Fruit fly (Drosophila melanogaster) whole organism, embryonic: ENCODE measurements around the gene CG5561.

Experiments used
- Antp ChIP-seq: fragments of 200-800 bp; sonication (Bioruptor generic); optimal IDR thresholded peaks from 3 replicates; lab custom pipeline; 2016; ENCODE audit warnings: missing biosample characterization, missing genetic modification characterization
- B-H2 ChIP-seq: fragments of 200-800 bp; sonication (Bioruptor generic); optimal IDR thresholded peaks from 2 replicates; lab custom pipeline; 2018; ENCODE audit warnings: missing biosample characterization, mild to moderate bottlenecking, missing genetic modification characterization
- Bdp1 ChIP-seq: fragments of 200-800 bp; sonication (Bioruptor generic); optimal IDR thresholded peaks from 3 replicates; lab custom pipeline; 2016; ENCODE audit warnings: missing biosample characterization, missing genetic modification characterization
- Bgb ChIP-seq: fragments of 200-800 bp; sonication (Bioruptor generic); IDR thresholded peaks from 2 replicates; pipeline ENCODE4 v1.3.6; 2022; ENCODE audit warnings: missing biosample characterization, missing genetic modification characterization; ENCODE audit not compliant: partially characterized antibody
- CG11398 ChIP-seq: fragments of 200-800 bp; sonication (Bioruptor generic); optimal IDR thresholded peaks from 2 replicates; lab custom pipeline; 2016; ENCODE audit warnings: missing biosample characterization, missing genetic modification characterization
- CG11456 ChIP-seq: fragments of 200-800 bp; sonication (Bioruptor generic); IDR thresholded peaks from 3 replicates; pipeline ENCODE4 v1.3.6; 2022; ENCODE audit warnings: missing biosample characterization, missing genetic modification characterization
- CG12299 ChIP-seq: fragments of 200-800 bp; sonication (Bioruptor generic); optimal IDR thresholded peaks from 2 replicates; lab custom pipeline; 2018; ENCODE audit warnings: missing biosample characterization, mild to moderate bottlenecking, missing genetic modification characterization
- CG12659 ChIP-seq: fragments of 200-800 bp; sonication (Bioruptor generic); optimal IDR thresholded peaks from 3 replicates; lab custom pipeline; 2017; ENCODE audit warnings: mild to moderate bottlenecking, missing biosample characterization, missing genetic modification reagents, missing genetic modification characterization
- CG12744 ChIP-seq: fragments of 200-800 bp; sonication (Bioruptor generic); optimal IDR thresholded peaks from 2 replicates; lab custom pipeline; 2016; ENCODE audit warnings: missing biosample characterization, missing genetic modification characterization
- CG13775 ChIP-seq: fragments of 200-800 bp; sonication (Bioruptor generic); optimal IDR thresholded peaks from 3 replicates; lab custom pipeline; 2017; ENCODE audit warnings: missing biosample characterization, mild to moderate bottlenecking, missing genetic modification characterization
- CG1603 ChIP-seq: fragments of 200-800 bp; sonication (Bioruptor generic); optimal IDR thresholded peaks from 2 replicates; lab custom pipeline; 2019; ENCODE audit warnings: missing biosample characterization, mild to moderate bottlenecking, missing genetic modification characterization, moderate library complexity
- CG18619 ChIP-seq: fragments of 200-800 bp; sonication (Bioruptor generic); optimal IDR thresholded peaks from 3 replicates; lab custom pipeline; 2017; ENCODE audit warnings: missing biosample characterization, mild to moderate bottlenecking, missing genetic modification characterization
- CG18764 ChIP-seq: fragments of 200-800 bp; sonication (Bioruptor generic); optimal IDR thresholded peaks from 3 replicates; lab custom pipeline; 2016; ENCODE audit warnings: missing biosample characterization, missing genetic modification characterization
- CG30431 ChIP-seq: fragments of 200-800 bp; sonication (Bioruptor generic); optimal IDR thresholded peaks from 2 replicates; lab custom pipeline; 2017; ENCODE audit warnings: missing biosample characterization, missing genetic modification characterization
- CG42726 ChIP-seq: fragments of 200-800 bp; sonication (Bioruptor generic); IDR thresholded peaks from 2 replicates; pipeline ENCODE4 v1.3.6; 2022; ENCODE audit warnings: missing biosample characterization, missing genetic modification characterization; ENCODE audit not compliant: partially characterized antibody
- CG5953 ChIP-seq: fragments of 200-800 bp; sonication (Bioruptor generic); IDR thresholded peaks from 2 replicates; pipeline ENCODE4 v1.3.6; 2022; ENCODE audit warnings: missing biosample characterization, missing genetic modification characterization
- CG7987 ChIP-seq: fragments of 200-800 bp; sonication (Bioruptor generic); optimal IDR thresholded peaks from 2 replicates; lab custom pipeline; 2018; ENCODE audit warnings: missing biosample characterization, mild to moderate bottlenecking, missing genetic modification characterization, moderate library complexity
- CG9876 ChIP-seq: fragments of 200-800 bp; sonication (Bioruptor generic); optimal IDR thresholded peaks from 2 replicates; lab custom pipeline; 2016; ENCODE audit warnings: missing biosample characterization, missing genetic modification characterization
- Deaf1 ChIP-seq: fragments of 200-800 bp; optimal IDR thresholded peaks from 3 replicates; lab custom pipeline; 2019; ENCODE audit warnings: missing biosample characterization, mild to moderate bottlenecking, missing genetic modification characterization, moderate library complexity
- Hsf ChIP-seq: fragments of 200-800 bp; sonication (Bioruptor generic); optimal IDR thresholded peaks from 3 replicates; lab custom pipeline; 2016; ENCODE audit warnings: missing biosample characterization, missing genetic modification characterization
- Max ChIP-seq: fragments of 200-800 bp; sonication (Bioruptor generic); optimal IDR thresholded peaks from 2 replicates; lab custom pipeline; 2016; ENCODE audit warnings: missing biosample characterization, mild to moderate bottlenecking, missing genetic modification characterization
- NFAT ChIP-seq: fragments of 200-800 bp; sonication (Bioruptor generic); IDR thresholded peaks from 2 replicates; pipeline ENCODE4 v1.3.6; 2022; ENCODE audit warnings: missing biosample characterization, missing genetic modification characterization
- Neu2 ChIP-seq: fragments of 200-800 bp; sonication (Bioruptor generic); optimal IDR thresholded peaks from 3 replicates; lab custom pipeline; 2016; ENCODE audit warnings: missing biosample characterization, missing genetic modification characterization, borderline replicate concordance
- Nf-YA ChIP-seq: fragments of 200-800 bp; sonication (Bioruptor generic); IDR thresholded peaks from 2 replicates; pipeline ENCODE4 v1.3.6; 2022; ENCODE audit warnings: missing biosample characterization, missing genetic modification characterization
- Ptx1 ChIP-seq: fragments of 200-800 bp; sonication (Bioruptor generic); IDR thresholded peaks from 2 replicates; pipeline ENCODE4 v1.3.6; 2022; ENCODE audit warnings: missing biosample characterization, missing genetic modification characterization
- Rfx ChIP-seq: fragments of 200-800 bp; sonication (Bioruptor generic); IDR thresholded peaks from 2 replicates; pipeline ENCODE4 v1.3.6; 2022; ENCODE audit warnings: missing biosample characterization, missing genetic modification characterization
- Usf ChIP-seq: fragments of 200-800 bp; sonication (Bioruptor generic); optimal IDR thresholded peaks from 2 replicates; lab custom pipeline; 2017; ENCODE audit warnings: missing genotype, missing biosample characterization, missing genetic modification characterization
- Vsx1 ChIP-seq: fragments of 200-800 bp; sonication (Bioruptor generic); optimal IDR thresholded peaks from 2 replicates; lab custom pipeline; 2017; ENCODE audit warnings: missing biosample characterization, mild to moderate bottlenecking, missing genetic modification characterization, missing genetic modification reagents
- ash1 ChIP-seq: fragments of 200-800 bp; sonication (Bioruptor generic); optimal IDR thresholded peaks from 2 replicates; lab custom pipeline; 2018; ENCODE audit warnings: missing biosample characterization, mild to moderate bottlenecking, missing genetic modification characterization
- az2 ChIP-seq: fragments of 200-800 bp; sonication (Bioruptor generic); optimal IDR thresholded peaks from 3 replicates; lab custom pipeline; 2016; ENCODE audit warnings: missing biosample characterization, missing genetic modification characterization
- bcd ChIP-seq: fragments of 200-800 bp; sonication (Bioruptor generic); optimal IDR thresholded peaks from 2 replicates; lab custom pipeline; 2017; ENCODE audit warnings: missing biosample characterization, mild to moderate bottlenecking, missing genetic modification characterization
- caup ChIP-seq: fragments of 200-800 bp; sonication (Bioruptor generic); optimal IDR thresholded peaks from 3 replicates; lab custom pipeline; 2017; ENCODE audit warnings: missing biosample characterization, mild to moderate bottlenecking, missing genetic modification characterization, moderate library complexity; ENCODE audit not compliant: severe bottlenecking
- chif ChIP-seq, 2 experiments: fragments of 200-800 bp; sonication (Bioruptor generic); optimal IDR thresholded peaks; 3 replicates each; lab custom pipeline; 2016; ENCODE audit warnings: missing biosample characterization in 2 of 2, missing genetic modification characterization in 2 of 2
- ems ChIP-seq: fragments of 200-800 bp; sonication (Bioruptor generic); optimal IDR thresholded peaks from 3 replicates; lab custom pipeline; 2016; ENCODE audit warnings: missing biosample characterization, missing genetic modification characterization
- esg ChIP-seq: fragments of 200-800 bp; sonication (Bioruptor generic); conservative IDR thresholded peaks from 2 replicates; pipeline ENCODE4 v1.3.6; 2022; ENCODE audit warnings: missing biosample characterization, missing genetic modification characterization
- ewg ChIP-seq: fragments of 200-800 bp; sonication (Bioruptor generic); optimal IDR thresholded peaks from 3 replicates; lab custom pipeline; 2017; ENCODE audit warnings: mild to moderate bottlenecking, missing biosample characterization, missing genetic modification reagents, missing genetic modification characterization
- hbn ChIP-seq: fragments of 200-800 bp; sonication (Bioruptor generic); IDR thresholded peaks from 2 replicates; pipeline ENCODE4 v1.3.6; 2022; ENCODE audit warnings: missing biosample characterization, missing genetic modification characterization; ENCODE audit not compliant: partially characterized antibody
- lilli ChIP-seq: fragments of 200-800 bp; sonication (Bioruptor generic); optimal IDR thresholded peaks from 3 replicates; lab custom pipeline; 2016; ENCODE audit warnings: missing biosample characterization, missing genetic modification characterization
- lov ChIP-seq, 2 experiments: fragments of 200-800 bp in 1 of 2; fragments of >200 bp in 1 of 2; sonication (Bioruptor generic) in 1 of 2; IDR thresholded peaks in 1 of 2; optimal IDR thresholded peaks in 1 of 2; 2 replicates in 1 of 2; 3 replicates in 1 of 2; pipeline versions ENCODE4 v1.3.6 to Lab custom; 2017 to 2022; ENCODE audit warnings: missing biosample characterization in 1 of 2, missing genetic modification characterization in 1 of 2
- otp ChIP-seq: fragments of 200-800 bp; sonication (Bioruptor generic); IDR thresholded peaks from 3 replicates; pipeline ENCODE4, ENCODE4 v1.3.6; 2022; ENCODE audit warnings: missing biosample characterization, missing genetic modification characterization
- pan ChIP-seq, 4 experiments: fragments of >200 bp in 3 of 4; fragments of 200-800 bp in 1 of 4; sonication (Bioruptor generic) in 1 of 4; optimal IDR thresholded peaks in 3 of 4; IDR thresholded peaks in 1 of 4; 2 replicates each; pipeline versions ENCODE4 v1.3.6 to Lab custom; 2017 to 2022; ENCODE audit warnings: missing biosample characterization in 2 of 4, missing genetic modification characterization in 2 of 4, mixed read lengths in 1 of 4
- pho ChIP-seq: fragments of 200-800 bp; sonication (Bioruptor generic); optimal IDR thresholded peaks from 2 replicates; lab custom pipeline; 2016; ENCODE audit warnings: missing biosample characterization, missing genetic modification characterization
- scrt ChIP-seq: fragments of 200-800 bp; sonication (Bioruptor generic); optimal IDR thresholded peaks from 2 replicates; lab custom pipeline; 2018; ENCODE audit warnings: missing biosample characterization, mild to moderate bottlenecking, missing genetic modification characterization, moderate library complexity
- sens ChIP-seq: fragments of 200-800 bp; sonication (Bioruptor generic); peaks from one replicate; lab custom pipeline; 2016; ENCODE audit warnings: missing biosample characterization, missing genetic modification characterization
- slbo ChIP-seq: fragments of 200-800 bp; sonication (Bioruptor generic); IDR thresholded peaks from 2 replicates; pipeline ENCODE4 v1.3.6; 2022; ENCODE audit warnings: missing biosample characterization, missing genetic modification characterization
- ssp ChIP-seq: fragments of 200-800 bp; sonication (Bioruptor generic); IDR thresholded peaks from 2 replicates; pipeline ENCODE4 v1.3.6; 2022; ENCODE audit warnings: missing biosample characterization, missing genetic modification characterization
- tgo ChIP-seq: fragments of 200-800 bp; sonication (Bioruptor generic); IDR thresholded peaks from 3 replicates; pipeline ENCODE4 v1.3.6; 2022; ENCODE audit warnings: missing biosample characterization, missing genetic modification characterization

The CG5561 gene

DNA sequence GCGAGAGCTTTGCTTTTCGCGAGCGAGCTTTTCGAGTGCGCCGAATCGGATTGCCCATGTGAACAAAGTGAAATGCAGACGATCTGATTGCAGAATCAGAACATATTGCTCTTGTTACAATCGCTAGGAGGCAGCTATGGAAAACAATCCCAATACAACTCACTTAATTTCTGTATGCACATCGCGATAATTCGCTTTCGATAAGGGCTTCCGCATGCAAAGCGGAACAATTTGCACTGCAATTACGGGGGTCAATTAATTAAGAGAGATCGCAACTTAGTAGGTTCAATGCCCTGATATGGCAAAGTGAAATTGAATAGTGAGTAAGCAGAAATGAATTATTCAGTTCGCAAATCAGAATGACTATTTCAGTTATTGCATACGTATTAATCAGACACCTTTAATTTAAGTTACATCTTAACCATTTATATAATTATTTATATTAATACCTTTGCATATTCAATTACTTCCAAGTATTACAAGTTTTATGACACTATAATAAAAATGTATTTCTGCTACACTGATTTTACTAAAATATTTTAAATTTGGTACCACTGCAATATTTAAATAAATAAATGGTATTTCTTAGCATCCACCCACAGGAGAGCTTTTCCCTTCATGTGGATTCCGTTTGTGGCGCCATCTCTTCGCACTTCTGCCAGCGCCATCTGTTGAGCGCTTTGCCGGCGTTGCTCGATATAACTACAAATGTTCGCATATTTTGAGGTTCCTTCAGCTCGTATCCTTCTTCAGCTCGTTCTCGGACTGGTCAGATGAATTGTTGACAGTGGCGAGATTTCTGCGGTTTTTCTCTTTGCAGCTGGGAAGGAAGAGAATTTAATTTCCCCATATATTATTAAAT is 8.1 kb upstream of the CG5561 start, which contains the start of gene NLaz (continued):
- TF ChIP-seq lilli: peak; percentile 25
- TF ChIP-seq B-H2 (GFP tag; lab: Kevin White, UChicago): peak; percentile 4
- peak; percentile 29 for TF ChIP-seq caup (GFP tag; lab: Kevin White, UChicago)
- TF ChIP-seq CG11398 (GFP tag; lab: Kevin White, UChicago): no peak
- TF ChIP-seq CG11456: peak; percentile 97
- TF ChIP-seq Bdp1 (GFP tag; lab: Kevin White, UChicago): no peak
- no peak for TF ChIP-seq otp (GFP tag; lab: Robert Waterston, UW)
- TF ChIP-seq CG12299 (tag; lab: Kevin White, UChicago): no peak
- TF ChIP-seq Deaf1 (tag; lab: Kevin White, UChicago): no peak
- peak; percentile 38; the same call in 1 of the 2 replicates for TF ChIP-seq ssp (GFP tag; lab: Robert Waterston, UW)
- TF ChIP-seq az2 (GFP tag; lab: Kevin White, UChicago): peak; percentile 60
- peak; percentile 67; the same call in 2 of the 3 replicates for TF ChIP-seq tgo (GFP tag; lab: Robert Waterston, UW)
- TF ChIP-seq NFAT (GFP tag; lab: Robert Waterston, UW): peak; percentile 68
- no peak for TF ChIP-seq Vsx1 (GFP tag; lab: Kevin White, UChicago)
- 0 out of 2 replicates have a peak, but pooled peaks have one; percentile 21 for TF ChIP-seq Nf-YA (GFP tag; lab: Robert Waterston, UW)
- TF ChIP-seq CG12744 (GFP tag; lab: Kevin White, UChicago): peak; percentile 37
- TF ChIP-seq CG1603 (tag; lab: Kevin White, UChicago): peak; percentile 35
- peak; percentile 75 for TF ChIP-seq sens (GFP tag; lab: Kevin White, UChicago)
- TF ChIP-seq Neu2 (GFP tag; lab: Kevin White, UChicago): no peak
- no peak for TF ChIP-seq hbn
- TF ChIP-seq pho (GFP tag; lab: Kevin White, UChicago): no peak
- peak; percentile 18; the same call in 1 of the 2 replicates for TF ChIP-seq esg
- TF ChIP-seq Max (GFP tag; lab: Kevin White, UChicago): no peak
- no peak for TF ChIP-seq Hsf
- peak; percentile 77 for TF ChIP-seq Ptx1 (GFP tag; lab: Robert Waterston, UW)
- peak; percentile 27 for TF ChIP-seq CG12659 (GFP tag; lab: Kevin White, UChicago)
- peak; percentile 55 for TF ChIP-seq slbo (GFP tag; lab: Robert Waterston, UW)
- peak; percentile 0 for TF ChIP-seq ems (GFP tag; lab: Kevin White, UChicago)
- peak; percentile 25 for TF ChIP-seq Antp (GFP tag; lab: Kevin White, UChicago)
- peak; percentile 34 for TF ChIP-seq CG30431 (GFP tag; lab: Kevin White, UChicago)
- peak; percentile 58; the same call in 1 of the 2 replicates for TF ChIP-seq Bgb
- TF ChIP-seq ewg (GFP tag; lab: Kevin White, UChicago): peak; percentile 42
- no peak for TF ChIP-seq CG13775 (GFP tag; lab: Kevin White, UChicago)
- peak; percentile 45 for TF ChIP-seq CG18619 (GFP tag; lab: Kevin White, UChicago)
- no peak for TF ChIP-seq CG18764 (GFP tag; lab: Kevin White, UChicago)
- TF ChIP-seq CG7987 (GFP tag; lab: Kevin White, UChicago): no peak
- TF ChIP-seq ash1 (GFP tag; lab: Kevin White, UChicago): no peak
- TF ChIP-seq lov (optimal IDR thresholded peaks at IDR 0.05; lab: Kevin White, UChicago): no peak
- TF ChIP-seq lov (GFP tag; IDR thresholded peaks at IDR 0.05; lab: Robert Waterston, UW): no peak
- peak; percentile 74 for TF ChIP-seq CG42726 (GFP tag; lab: Robert Waterston, UW)
- peak; percentile 2 for TF ChIP-seq scrt (GFP tag; lab: Kevin White, UChicago)
- TF ChIP-seq chif (GFP tag; optimal IDR thresholded peaks at IDR 0.05; lab: Kevin White, UChicago): peak in 1 of 2 experiments; percentile 27
- no peak for TF ChIP-seq pan (optimal IDR thresholded peaks at IDR 0.05; lab: Kevin White, UChicago)
- peak in 1 of 2 experiments; percentile 43 for TF ChIP-seq pan (GFP tag; optimal IDR thresholded peaks at IDR 0.05 in 1 of 2, IDR thresholded peaks at IDR 0.05 in 1 of 2)
- TF ChIP-seq CG9876 (GFP tag; lab: Kevin White, UChicago): no peak
- 0 out of 2 replicates have a peak, but pooled peaks have one; percentile 16 for TF ChIP-seq CG5953
- peak; percentile 85 for TF ChIP-seq Rfx (GFP tag; lab: Robert Waterston, UW)
- TF ChIP-seq bcd (GFP tag; lab: Kevin White, UChicago): peak; percentile 35
- no peak for TF ChIP-seq Usf (GFP tag; lab: Kevin White, UChicago)
